Worm (Caenorhabditis elegans) whole organism, L1 larva: ENCODE results near the gene pfd-4.

Experiments used
- C04F5.9 ChIP-seq: sonication (generic microtip); optimal IDR thresholded peaks from 2 replicates; lab custom pipeline; 2016; ENCODE audit warnings: missing genetic modification characterization, missing compliant biosample characterization
- C16A3.4 ChIP-seq: fragments of 150-350 bp; optimal IDR thresholded peaks from 2 replicates; lab custom pipeline; 2014; ENCODE audit warnings: missing biosample characterization, missing genetic modification characterization
- C34B4.2 ChIP-seq: sonication (generic microtip); optimal IDR thresholded peaks from 2 replicates; lab custom pipeline; 2017; ENCODE audit warnings: mild to moderate bottlenecking, missing genetic modification characterization, missing compliant biosample characterization
- F16B12.6 ChIP-seq: fragments of 150-350 bp; optimal IDR thresholded peaks from 2 replicates; lab custom pipeline; 2014; ENCODE audit warnings: missing biosample characterization, missing genetic modification characterization
- Y116A8C.19 ChIP-seq: sonication (generic microtip); optimal IDR thresholded peaks from 2 replicates; lab custom pipeline; 2016; ENCODE audit warnings: missing compliant biosample characterization, missing genetic modification characterization, borderline replicate concordance
- aha-1 ChIP-seq: fragments of 150-350 bp; optimal IDR thresholded peaks from 2 replicates; lab custom pipeline; 2014; ENCODE audit warnings: missing biosample characterization, missing genetic modification characterization
- alr-1 ChIP-seq: fragments of 200-800 bp; sonication (Bioruptor generic); optimal IDR thresholded peaks from 2 replicates; lab custom pipeline; 2018; ENCODE audit warnings: borderline replicate concordance, mild to moderate bottlenecking, missing genetic modification characterization, missing compliant biosample characterization
- aly-2 ChIP-seq: fragments of 150-350 bp; optimal IDR thresholded peaks from 2 replicates; lab custom pipeline; 2014; ENCODE audit warnings: missing biosample characterization, missing genetic modification characterization
- ceh-8 ChIP-seq: fragments of 200-800 bp; sonication (Bioruptor generic); optimal IDR thresholded peaks from 2 replicates; lab custom pipeline; 2018; ENCODE audit warnings: mild to moderate bottlenecking, missing genetic modification characterization, moderate library complexity, missing compliant biosample characterization
- ceh-82 ChIP-seq, 3 experiments: fragments of 150-350 bp in 1 of 3; sonication (generic microtip) in 2 of 3; optimal IDR thresholded peaks; 2 replicates each; lab custom pipeline; 2014 to 2017; ENCODE audit warnings: missing biosample characterization in 3 of 3, missing genetic modification characterization in 3 of 3
- ceh-90 ChIP-seq: sonication (generic microtip); optimal IDR thresholded peaks from 2 replicates; lab custom pipeline; 2016; ENCODE audit warnings: missing genetic modification characterization, missing compliant biosample characterization
- dpl-1 ChIP-seq, 3 experiments: fragments of 150-350 bp in 2 of 3; sonication (generic microtip) in 1 of 3; optimal IDR thresholded peaks; 2 replicates each; lab custom pipeline; 2014 to 2017; ENCODE audit warnings: missing biosample characterization in 3 of 3, missing genetic modification characterization in 3 of 3, missing genetic modification reagents in 3 of 3
- dsc-1 ChIP-seq: sonication (generic microtip); optimal IDR thresholded peaks from 2 replicates; lab custom pipeline; 2016; ENCODE audit warnings: mild to moderate bottlenecking, missing genetic modification characterization, missing compliant biosample characterization
- efl-1 ChIP-seq, 4 experiments: fragments of 150-350 bp; optimal IDR thresholded peaks in 3 of 4; peaks in 1 of 4; 1 replicate in 1 of 4; 2 replicates in 3 of 4; lab custom pipeline; 2014; ENCODE audit warnings: missing biosample characterization in 2 of 4, missing genetic modification characterization in 2 of 4, missing genetic modification reagents in 2 of 4
- efl-3 ChIP-seq: fragments of 200-800 bp; sonication (Bioruptor generic); optimal IDR thresholded peaks from 2 replicates; lab custom pipeline; 2018; ENCODE audit warnings: mild to moderate bottlenecking, missing genetic modification characterization, missing compliant biosample characterization
- elt-3 ChIP-seq, 6 experiments: fragments of 150-350 bp in 1 of 6; sonication (generic microtip); optimal IDR thresholded peaks; 2 replicates each; lab custom pipeline; 2017 to 2018; ENCODE audit warnings: missing biosample characterization in 6 of 6, missing genetic modification characterization in 6 of 6, inconsistent platforms in 1 of 6
- fkh-10 ChIP-seq: sonication (generic microtip); optimal IDR thresholded peaks from 2 replicates; lab custom pipeline; 2017; ENCODE audit warnings: missing biosample characterization, missing genetic modification reagents, missing genetic modification characterization
- fkh-8 ChIP-seq: sonication (generic microtip); optimal IDR thresholded peaks from 2 replicates; lab custom pipeline; 2016; ENCODE audit warnings: mild to moderate bottlenecking, missing genetic modification characterization, missing compliant biosample characterization
- fos-1 ChIP-seq: fragments of 150-350 bp; optimal IDR thresholded peaks from 2 replicates; lab custom pipeline; 2014; ENCODE audit warnings: missing biosample characterization, missing genetic modification characterization
- grh-1 ChIP-seq: fragments of 200-800 bp; sonication (Bioruptor generic); IDR thresholded peaks from 2 replicates; pipeline ENCODE4 v1.3.6; 2022; ENCODE audit warnings: missing genetic modification reagents, missing genetic modification characterization, missing compliant biosample characterization
- hlh-17 ChIP-seq: fragments of 200-800 bp; sonication (Bioruptor generic); optimal IDR thresholded peaks from 2 replicates; lab custom pipeline; 2018; ENCODE audit warnings: missing genetic modification characterization, mild to moderate bottlenecking, missing compliant biosample characterization, moderate library complexity, borderline replicate concordance
- hlh-4 ChIP-seq: sonication (generic microtip); optimal IDR thresholded peaks from 2 replicates; lab custom pipeline; 2016; ENCODE audit warnings: mild to moderate bottlenecking, missing genetic modification characterization, missing compliant biosample characterization
- hpl-2 ChIP-seq: fragments of 150-350 bp; optimal IDR thresholded peaks from 2 replicates; lab custom pipeline; 2014; ENCODE audit warnings: missing biosample characterization, missing genetic modification reagents, missing genetic modification characterization
- irx-1 ChIP-seq: sonication (generic microtip); optimal IDR thresholded peaks from 2 replicates; lab custom pipeline; 2016; ENCODE audit warnings: missing genetic modification characterization, missing compliant biosample characterization
- isw-1 ChIP-seq: fragments of 200-800 bp; sonication (Bioruptor generic); IDR thresholded peaks from 2 replicates; pipeline ENCODE4 v1.3.6; 2022; ENCODE audit warnings: missing genetic modification characterization, missing compliant biosample characterization
- jun-1 ChIP-seq: fragments of 150-350 bp; optimal IDR thresholded peaks from 2 replicates; lab custom pipeline; 2014; ENCODE audit warnings: missing biosample characterization, missing genetic modification reagents, missing genetic modification characterization
- lin-13 ChIP-seq: fragments of 150-350 bp; optimal IDR thresholded peaks from 2 replicates; lab custom pipeline; 2014; ENCODE audit warnings: missing biosample characterization, missing genetic modification reagents, missing genetic modification characterization
- lin-15B ChIP-seq: fragments of 150-350 bp; sonication (generic microtip); optimal IDR thresholded peaks from 3 replicates; lab custom pipeline; 2014; ENCODE audit warnings: missing biosample characterization, missing genetic modification characterization
- lin-35 ChIP-seq, 2 experiments: fragments of 150-350 bp; optimal IDR thresholded peaks; 2 replicates each; lab custom pipeline; 2014; ENCODE audit warnings: missing biosample characterization in 2 of 2, missing genetic modification characterization in 2 of 2, missing genetic modification reagents in 2 of 2
- lin-39 ChIP-seq: fragments of 150-350 bp; optimal IDR thresholded peaks from 2 replicates; lab custom pipeline; 2014; ENCODE audit warnings: missing biosample characterization, missing genetic modification reagents, missing genetic modification characterization
- mab-9 ChIP-seq: fragments of 200-800 bp; sonication (Bioruptor generic); IDR thresholded peaks from 2 replicates; pipeline ENCODE4 v1.3.6; 2022; ENCODE audit warnings: missing genetic modification reagents, missing genetic modification characterization, missing compliant biosample characterization
- mdl-1 ChIP-seq, 2 experiments: fragments of 150-350 bp; optimal IDR thresholded peaks; 2 replicates each; lab custom pipeline; 2014 to 2017; ENCODE audit warnings: missing biosample characterization in 2 of 2, missing genetic modification characterization in 2 of 2, inconsistent platforms in 1 of 2
- mep-1 ChIP-seq: fragments of 150-350 bp; optimal IDR thresholded peaks from 2 replicates; lab custom pipeline; 2014; ENCODE audit warnings: missing biosample characterization, missing genetic modification characterization
- nhr-12 ChIP-seq: sonication (generic microtip); optimal IDR thresholded peaks from 2 replicates; lab custom pipeline; 2017; ENCODE audit warnings: missing biosample characterization, missing genetic modification characterization
- nhr-19 ChIP-seq: fragments of 200-800 bp; sonication (Bioruptor generic); conservative IDR thresholded peaks from 2 replicates; pipeline ENCODE4 v1.3.6; 2022; ENCODE audit warnings: missing genetic modification characterization, missing compliant biosample characterization
- nhr-20 ChIP-seq: sonication (generic microtip); optimal IDR thresholded peaks from 2 replicates; lab custom pipeline; 2016; ENCODE audit warnings: mild to moderate bottlenecking, missing genetic modification characterization, missing compliant biosample characterization
- nhr-237 ChIP-seq: fragments of 150-350 bp; optimal IDR thresholded peaks from 2 replicates; lab custom pipeline; 2014; ENCODE audit warnings: missing biosample characterization, missing genetic modification characterization
- nhr-47 ChIP-seq: sonication (generic microtip); optimal IDR thresholded peaks from 2 replicates; lab custom pipeline; 2016; ENCODE audit warnings: mild to moderate bottlenecking, missing genetic modification characterization, moderate library complexity, missing compliant biosample characterization
- nhr-76 ChIP-seq: sonication (generic microtip); optimal IDR thresholded peaks from 2 replicates; lab custom pipeline; 2017; ENCODE audit warnings: missing biosample characterization, missing genetic modification characterization
- nhr-90 ChIP-seq: sonication (generic microtip); optimal IDR thresholded peaks from 2 replicates; lab custom pipeline; 2016; ENCODE audit warnings: mild to moderate bottlenecking, missing genetic modification characterization, missing compliant biosample characterization; ENCODE audit not compliant: poor library complexity
- pag-3 ChIP-seq: sonication (generic microtip); optimal IDR thresholded peaks from 2 replicates; lab custom pipeline; 2017; ENCODE audit warnings: missing genetic modification characterization, mild to moderate bottlenecking, missing compliant biosample characterization, antibody characterized with exemption, borderline replicate concordance; ENCODE audit not compliant: insufficient read depth
- skn-1 ChIP-seq: fragments of 150-350 bp; optimal IDR thresholded peaks from 2 replicates; lab custom pipeline; 2014; ENCODE audit warnings: missing biosample characterization, missing genetic modification characterization
- sox-4 ChIP-seq: sonication (generic microtip); optimal IDR thresholded peaks from 2 replicates; lab custom pipeline; 2016; ENCODE audit warnings: missing genetic modification characterization, missing compliant biosample characterization
- sptf-1 ChIP-seq: fragments of 150-350 bp; optimal IDR thresholded peaks from 2 replicates; lab custom pipeline; 2014; ENCODE audit warnings: missing biosample characterization, missing genetic modification characterization
- swsn-7 ChIP-seq: sonication (generic microtip); optimal IDR thresholded peaks from 2 replicates; lab custom pipeline; 2016; ENCODE audit warnings: missing genetic modification characterization, missing compliant biosample characterization
- tbx-2 ChIP-seq: sonication (generic microtip); optimal IDR thresholded peaks from 2 replicates; lab custom pipeline; 2016; ENCODE audit warnings: missing genetic modification characterization, missing compliant biosample characterization
- tlp-1 ChIP-seq: fragments of 150-350 bp; optimal IDR thresholded peaks from 2 replicates; lab custom pipeline; 2014; ENCODE audit warnings: missing biosample characterization, missing genetic modification characterization
- unc-62 ChIP-seq: fragments of 150-350 bp; optimal IDR thresholded peaks from 2 replicates; lab custom pipeline; 2014; ENCODE audit warnings: missing biosample characterization, missing genetic modification reagents, missing genetic modification characterization
- unc-86 ChIP-seq: sonication (generic microtip); optimal IDR thresholded peaks from 2 replicates; lab custom pipeline; 2016; ENCODE audit warnings: missing genetic modification characterization, missing compliant biosample characterization
- unc-98 ChIP-seq: fragments of 200-800 bp; sonication (Bioruptor generic); IDR thresholded peaks from 2 replicates; pipeline ENCODE4 v1.3.6; 2022; ENCODE audit warnings: missing genetic modification characterization, missing compliant biosample characterization
- vab-15 ChIP-seq: sonication (generic microtip); optimal IDR thresholded peaks from 2 replicates; lab custom pipeline; 2017; ENCODE audit warnings: missing genotype, mild to moderate bottlenecking, missing genetic modification characterization, missing compliant biosample characterization
- zag-1 ChIP-seq: fragments of 150-350 bp; optimal IDR thresholded peaks from 2 replicates; lab custom pipeline; 2014; ENCODE audit warnings: missing biosample characterization, missing genetic modification characterization
- ztf-4 ChIP-seq: fragments of 150-350 bp; optimal IDR thresholded peaks from 2 replicates; lab custom pipeline; 2014; ENCODE audit warnings: missing biosample characterization, missing genetic modification characterization

The pfd-4 gene

ce11 chrIV:11314885-11315284 lies at the start of gene pfd-4, which contains the start of the genes B0035.3 and B0035.22:
TSS of gene pfd-4 (plus strand) at chrIV:11315207.
TSS of gene B0035.3 (minus strand) at chrIV:11314998.
TSS of gene B0035.22 (plus strand) at chrIV:11315153.
- no peak for TF ChIP-seq vab-15
- TF ChIP-seq efl-1 (optimal IDR thresholded peaks at IDR 0.05; lab: Kevin White, UChicago), result peak; percentile 14 to 60
- TF ChIP-seq efl-1 (GFP tag; optimal IDR thresholded peaks at IDR 0.05 in 1 of 2; lab: Kevin White, UChicago), result peak; percentile 45 to 73
- TF ChIP-seq nhr-19 (GFP tag; lab: Robert Waterston, UW), result peak; percentile 58
- TF ChIP-seq isw-1 (GFP tag; lab: Robert Waterston, UW), result no peak
- no peak for TF ChIP-seq skn-1 (tag; lab: Kevin White, UChicago)
- peak; percentile 82 for TF ChIP-seq nhr-47
- no peak for TF ChIP-seq hpl-2 (GFP tag; lab: Kevin White, UChicago)
- TF ChIP-seq C04F5.9, result peak; percentile 73
- TF ChIP-seq ceh-90 (tag; lab: Kevin White, UChicago), result peak; percentile 87
- TF ChIP-seq nhr-237 (tag; lab: Kevin White, UChicago), result no peak
- no peak for TF ChIP-seq ztf-4
- no peak for TF ChIP-seq hlh-4 (tag; lab: Kevin White, UChicago)
- TF ChIP-seq tlp-1 (tag; lab: Kevin White, UChicago), result no peak
- peak; percentile 49 for TF ChIP-seq unc-86 (tag; lab: Kevin White, UChicago)
- peak; percentile 83 for TF ChIP-seq irx-1 (tag; lab: Kevin White, UChicago)
- no peak for TF ChIP-seq lin-39 (tag; lab: Kevin White, UChicago)
- no peak for TF ChIP-seq mab-9 (GFP tag; lab: Robert Waterston, UW)
- peak; percentile 70 for TF ChIP-seq nhr-20 (tag; lab: Kevin White, UChicago)
- no peak for TF ChIP-seq grh-1
- TF ChIP-seq ceh-82 (tag; optimal IDR thresholded peaks at IDR 0.05; lab: Kevin White, UChicago), result peak in 1 of 3 experiments; percentile 30
- TF ChIP-seq hlh-17 (GFP tag; lab: Kevin White, UChicago), result no peak
- no peak for TF ChIP-seq lin-13 (GFP tag; lab: Kevin White, UChicago)
- TF ChIP-seq nhr-76 (tag; lab: Kevin White, UChicago), result no peak
- no peak for TF ChIP-seq zag-1
- TF ChIP-seq C16A3.4 (tag; lab: Kevin White, UChicago), result peak; percentile 33
- TF ChIP-seq F16B12.6 (tag; lab: Kevin White, UChicago), result no peak
- no peak for TF ChIP-seq pag-3 (tag; lab: Kevin White, UChicago)
- no peak for TF ChIP-seq C34B4.2 (tag; lab: Kevin White, UChicago)
- TF ChIP-seq nhr-90 (tag; lab: Kevin White, UChicago), result peak; percentile 86
- TF ChIP-seq fkh-10 (GFP tag; lab: Kevin White, UChicago), result no peak
- TF ChIP-seq tbx-2 (tag; lab: Kevin White, UChicago), result peak; percentile 82
- no peak for TF ChIP-seq ceh-8 (GFP tag; lab: Kevin White, UChicago)
- peak; percentile 33 for TF ChIP-seq aly-2
- peak; percentile 39 for TF ChIP-seq fkh-8 (tag; lab: Kevin White, UChicago)
- peak; percentile 67 for TF ChIP-seq sox-4 (tag; lab: Kevin White, UChicago)
- peak in 2 of 6 experiments; percentile 16 to 54 for TF ChIP-seq elt-3 (tag; optimal IDR thresholded peaks at IDR 0.05; lab: Kevin White, UChicago)
- peak; percentile 66 for TF ChIP-seq mep-1 (tag; lab: Kevin White, UChicago)
- TF ChIP-seq fos-1, result peak; percentile 11
- TF ChIP-seq swsn-7, result peak; percentile 77
- peak; percentile 77 for TF ChIP-seq lin-15B
- peak; percentile 46 for TF ChIP-seq Y116A8C.19 (tag; lab: Kevin White, UChicago)
- no peak for TF ChIP-seq efl-3 (GFP tag; lab: Kevin White, UChicago)
- no peak for TF ChIP-seq sptf-1 (tag; lab: Kevin White, UChicago)
- TF ChIP-seq dsc-1 (tag; lab: Kevin White, UChicago), result peak; percentile 80
- TF ChIP-seq aha-1 (tag; lab: Kevin White, UChicago), result no peak
- no peak for TF ChIP-seq unc-98 (GFP tag; lab: Robert Waterston, UW)
- no peak for TF ChIP-seq unc-62
- TF ChIP-seq dpl-1 (GFP tag; optimal IDR thresholded peaks at IDR 0.05; lab: Kevin White, UChicago), result peak; percentile 41 to 57 (median 45)
- TF ChIP-seq jun-1 (tag; lab: Kevin White, UChicago), result no peak
- TF ChIP-seq lin-35 (GFP tag; optimal IDR thresholded peaks at IDR 0.05; lab: Kevin White, UChicago), result peak; percentile 35 to 50
- TF ChIP-seq alr-1 (tag; lab: Kevin White, UChicago), result no peak
- TF ChIP-seq mdl-1 (tag; optimal IDR thresholded peaks at IDR 0.05; lab: Kevin White, UChicago), result peak in 1 of 2 experiments; percentile 3
- TF ChIP-seq nhr-12, result no peak
